Worm (Caenorhabditis elegans) whole organism, young adult: ENCODE results near the gene acdh-12.

Experiments used
- F23B12.7 ChIP-seq: sonication (generic microtip); optimal IDR thresholded peaks from 2 replicates; lab custom pipeline; 2017; ENCODE audit warnings: missing genetic modification characterization, mild to moderate bottlenecking, missing compliant biosample characterization, antibody characterized with exemption, moderate library complexity; ENCODE audit not compliant: insufficient read depth
- F49E8.2 ChIP-seq: sonication (generic microtip); optimal IDR thresholded peaks from 3 replicates; lab custom pipeline; 2017; ENCODE audit warnings: missing genetic modification characterization, mild to moderate bottlenecking, missing compliant biosample characterization, antibody characterized with exemption, moderate library complexity; ENCODE audit not compliant: insufficient read depth
- F52B5.7 ChIP-seq: sonication (generic microtip); optimal IDR thresholded peaks from 2 replicates; lab custom pipeline; 2016; ENCODE audit warnings: mild to moderate bottlenecking, missing genetic modification characterization, missing compliant biosample characterization
- F57C9.4 ChIP-seq: sonication (generic microtip); optimal IDR thresholded peaks from 2 replicates; lab custom pipeline; 2017; ENCODE audit warnings: mild to moderate bottlenecking, missing genetic modification characterization, missing compliant biosample characterization
- K11D2.4 ChIP-seq: fragments of 200-800 bp; sonication (Bioruptor generic); IDR thresholded peaks from 2 replicates; pipeline ENCODE4 v1.3.6; 2022; ENCODE audit warnings: missing genetic modification reagents, missing genetic modification characterization, missing compliant biosample characterization
- Y56A3A.18 ChIP-seq: fragments of 200-800 bp; sonication (Bioruptor generic); IDR thresholded peaks from 2 replicates; pipeline ENCODE4 v1.3.6; 2022; ENCODE audit warnings: missing genetic modification reagents, missing genetic modification characterization, missing compliant biosample characterization
- akir-1 ChIP-seq: fragments of 200-800 bp; sonication (Bioruptor generic); optimal IDR thresholded peaks from 2 replicates; lab custom pipeline; 2018; ENCODE audit warnings: mild to moderate bottlenecking, missing genetic modification characterization, moderate library complexity, missing compliant biosample characterization
- atf-7 ChIP-seq: sonication (generic microtip); optimal IDR thresholded peaks from 2 replicates; lab custom pipeline; 2017; ENCODE audit warnings: mild to moderate bottlenecking, missing genetic modification characterization, missing compliant biosample characterization
- ccch-3 ChIP-seq: fragments of 200-800 bp; sonication (Bioruptor generic); optimal IDR thresholded peaks from 2 replicates; lab custom pipeline; 2018; ENCODE audit warnings: mild to moderate bottlenecking, missing genetic modification characterization, missing compliant biosample characterization
- ceh-40 ChIP-seq: fragments of 200-800 bp; sonication (Bioruptor generic); IDR thresholded peaks from 2 replicates; pipeline ENCODE4 v1.3.6; 2022; ENCODE audit warnings: missing genetic modification characterization, missing compliant biosample characterization
- ceh-79 ChIP-seq: sonication (generic microtip); optimal IDR thresholded peaks from 2 replicates; lab custom pipeline; 2017; ENCODE audit warnings: mild to moderate bottlenecking, missing genetic modification characterization, missing compliant biosample characterization
- chd-7 ChIP-seq: sonication (generic microtip); optimal IDR thresholded peaks from 2 replicates; lab custom pipeline; 2016; ENCODE audit warnings: mild to moderate bottlenecking, missing genetic modification characterization, moderate library complexity, missing compliant biosample characterization
- dpl-1 ChIP-seq: fragments of 150-350 bp; optimal IDR thresholded peaks from 2 replicates; lab custom pipeline; 2014; ENCODE audit warnings: missing biosample characterization, missing genetic modification reagents, missing genetic modification characterization
- egl-44 ChIP-seq: fragments of 200-800 bp; sonication (Bioruptor generic); IDR thresholded peaks from 2 replicates; pipeline ENCODE4 v1.3.6; 2022; ENCODE audit warnings: missing genetic modification reagents, missing genetic modification characterization, missing compliant biosample characterization
- egrh-3 ChIP-seq: fragments of 200-800 bp; sonication (Bioruptor generic); IDR thresholded peaks from 2 replicates; pipeline ENCODE4 v1.3.6; 2022; ENCODE audit warnings: missing genetic modification reagents, missing genetic modification characterization, missing compliant biosample characterization
- fkh-3 ChIP-seq: sonication (generic microtip); optimal IDR thresholded peaks from 2 replicates; lab custom pipeline; 2016; ENCODE audit warnings: mild to moderate bottlenecking, missing genetic modification characterization, missing compliant biosample characterization
- gei-17 ChIP-seq: fragments of 200-800 bp; sonication (Bioruptor generic); optimal IDR thresholded peaks from 2 replicates; lab custom pipeline; 2018; ENCODE audit warnings: mild to moderate bottlenecking, missing genetic modification characterization, missing compliant biosample characterization
- him-1 ChIP-seq: sonication (generic microtip); optimal IDR thresholded peaks from 2 replicates; lab custom pipeline; 2016; ENCODE audit warnings: missing genotype, missing genetic modification reagents, missing genetic modification characterization, missing compliant biosample characterization
- hlh-12 ChIP-seq: sonication (generic microtip); optimal IDR thresholded peaks from 2 replicates; lab custom pipeline; 2016; ENCODE audit warnings: missing genetic modification characterization, missing compliant biosample characterization
- hmg-1.2 ChIP-seq: fragments of 200-800 bp; sonication (Bioruptor generic); IDR thresholded peaks from 2 replicates; pipeline ENCODE4 v1.3.6; 2022; ENCODE audit warnings: missing genetic modification reagents, missing genetic modification characterization, missing compliant biosample characterization
- hsf-1 ChIP-seq: fragments of 200-800 bp; sonication (Bioruptor generic); IDR thresholded peaks from 2 replicates; pipeline ENCODE4 v1.3.6; 2022; ENCODE audit warnings: missing genetic modification reagents, missing genetic modification characterization, missing compliant biosample characterization
- lag-1 ChIP-seq: fragments of 200-800 bp; sonication (Bioruptor generic); IDR thresholded peaks from 2 replicates; pipeline ENCODE4 v1.3.6; 2022; ENCODE audit warnings: missing genetic modification reagents, missing genetic modification characterization, missing compliant biosample characterization
- let-526 ChIP-seq: fragments of 200-800 bp; sonication (Bioruptor generic); IDR thresholded peaks from 2 replicates; pipeline ENCODE4 v1.3.6; 2022; ENCODE audit warnings: missing genetic modification reagents, missing genetic modification characterization, missing compliant biosample characterization
- lin-54 ChIP-seq: fragments of 200-800 bp; sonication (Bioruptor generic); optimal IDR thresholded peaks from 2 replicates; lab custom pipeline; 2018; ENCODE audit warnings: mild to moderate bottlenecking, missing genetic modification characterization, missing compliant biosample characterization
- lsy-27 ChIP-seq: sonication (generic microtip); optimal IDR thresholded peaks from 2 replicates; lab custom pipeline; 2017; ENCODE audit warnings: missing genetic modification characterization, mild to moderate bottlenecking, missing compliant biosample characterization, antibody characterized with exemption, missing genotype, borderline replicate concordance; ENCODE audit not compliant: insufficient read depth
- madf-3 ChIP-seq: fragments of 200-800 bp; sonication (Bioruptor generic); IDR thresholded peaks from 2 replicates; pipeline ENCODE4 v1.3.6; 2022; ENCODE audit warnings: missing genetic modification reagents, missing genetic modification characterization, missing compliant biosample characterization
- mel-28 ChIP-seq: sonication (generic microtip); optimal IDR thresholded peaks from 2 replicates; lab custom pipeline; 2016; ENCODE audit warnings: borderline replicate concordance, mild to moderate bottlenecking, missing genetic modification characterization, missing compliant biosample characterization
- mxl-1 ChIP-seq: sonication (generic microtip); optimal IDR thresholded peaks from 2 replicates; lab custom pipeline; 2016; ENCODE audit warnings: missing genetic modification characterization, missing compliant biosample characterization
- nfya-1 ChIP-seq: sonication (generic microtip); optimal IDR thresholded peaks from 2 replicates; lab custom pipeline; 2017; ENCODE audit warnings: antibody characterized with exemption, missing compliant biosample characterization, missing genetic modification characterization, borderline replicate concordance; ENCODE audit not compliant: insufficient read depth
- nfyb-1 ChIP-seq: fragments of 200-800 bp; sonication (Bioruptor generic); IDR thresholded peaks from 2 replicates; pipeline ENCODE4 v1.3.6; 2022; ENCODE audit warnings: missing genetic modification reagents, missing genetic modification characterization, missing compliant biosample characterization
- nhr-120 ChIP-seq: fragments of 200-800 bp; sonication (Bioruptor generic); IDR thresholded peaks from 2 replicates; pipeline ENCODE4 v1.3.6; 2022; ENCODE audit warnings: missing genetic modification characterization, missing compliant biosample characterization
- repo-1 ChIP-seq: sonication (generic microtip); optimal IDR thresholded peaks from 2 replicates; lab custom pipeline; 2017; ENCODE audit warnings: mild to moderate bottlenecking, missing genetic modification characterization, missing compliant biosample characterization
- rpc-1 ChIP-seq, 2 experiments: fragments of 150-350 bp in 1 of 2; sonication (generic microtip) in 1 of 2; optimal IDR thresholded peaks; 2 replicates each; lab custom pipeline; 2014 to 2018; ENCODE audit warnings: missing biosample characterization in 1 of 2, missing genetic modification characterization in 1 of 2, missing genetic modification reagents in 1 of 2, missing genotype in 1 of 2
- sdz-38 ChIP-seq: sonication (generic microtip); optimal IDR thresholded peaks from 2 replicates; lab custom pipeline; 2016; ENCODE audit warnings: missing genotype, missing genetic modification characterization, missing compliant biosample characterization
- sea-2 ChIP-seq: fragments of 200-800 bp; sonication (Bioruptor generic); IDR thresholded peaks from 2 replicates; pipeline ENCODE4 v1.3.6; 2022; ENCODE audit warnings: missing genetic modification characterization, missing compliant biosample characterization
- snpc-4 ChIP-seq, 5 experiments: fragments of 150-350 bp in 1 of 5; sonication (generic microtip) in 4 of 5; optimal IDR thresholded peaks; 2 replicates each; lab custom pipeline; 2014 to 2018; ENCODE audit warnings: missing genetic modification characterization in 5 of 5, missing biosample characterization in 3 of 5, antibody characterized with exemption in 2 of 5, mild to moderate bottlenecking in 2 of 5, missing compliant biosample characterization in 2 of 5, missing genotype in 2 of 5, moderate library complexity in 2 of 5, missing genetic modification reagents in 1 of 5
- sptf-2 ChIP-seq: fragments of 200-800 bp; sonication (Bioruptor generic); optimal IDR thresholded peaks from 2 replicates; lab custom pipeline; 2018; ENCODE audit warnings: mild to moderate bottlenecking, missing genetic modification characterization, missing compliant biosample characterization
- tbx-9 ChIP-seq: sonication (generic microtip); optimal IDR thresholded peaks from 2 replicates; lab custom pipeline; 2016; ENCODE audit warnings: borderline replicate concordance, missing genetic modification characterization, inconsistent platforms, missing compliant biosample characterization
- tlf-1 ChIP-seq: fragments of 200-800 bp; sonication (Bioruptor generic); optimal IDR thresholded peaks from 2 replicates; lab custom pipeline; 2018; ENCODE audit warnings: mild to moderate bottlenecking, missing genetic modification characterization, missing compliant biosample characterization
- ztf-22 ChIP-seq: fragments of 200-800 bp; sonication (Bioruptor generic); optimal IDR thresholded peaks from 2 replicates; lab custom pipeline; 2018; ENCODE audit warnings: mild to moderate bottlenecking, missing genetic modification characterization, moderate library complexity, missing compliant biosample characterization
- ztf-3 ChIP-seq: fragments of 200-800 bp; sonication (Bioruptor generic); optimal IDR thresholded peaks from 2 replicates; lab custom pipeline; 2018; ENCODE audit warnings: mild to moderate bottlenecking, missing genetic modification characterization, missing compliant biosample characterization

The acdh-12 gene

DNA sequence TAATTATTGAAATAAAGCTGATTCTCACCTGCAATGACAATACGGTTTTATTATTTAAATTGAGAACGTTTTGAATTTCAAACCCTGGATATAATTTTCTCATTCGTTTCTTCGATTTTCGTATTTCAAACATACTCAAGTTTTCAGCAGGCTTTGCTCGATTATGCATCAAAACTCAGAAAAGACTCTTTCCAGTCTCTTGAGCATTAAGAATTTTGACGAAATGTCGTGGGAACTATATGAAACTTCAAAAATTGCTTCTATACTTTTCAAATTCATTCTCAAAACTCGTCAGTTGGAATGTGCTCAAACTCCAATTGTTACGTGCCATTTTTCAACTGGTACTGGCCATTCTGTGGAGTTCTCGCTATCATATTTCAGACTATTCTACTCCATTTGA, 9.9 kb upstream of the acdh-12 start, which contains the start of gene srd-59:
srd-59 (plus strand) TSS at position 301 of the 400 bp plus-strand sequence.
- TF ChIP-seq rpc-1 (optimal IDR thresholded peaks at IDR 0.05; lab: Kevin White, UChicago) (no peak), rpc-1 (tag; optimal IDR thresholded peaks at IDR 0.05; lab: Kevin White, UChicago) (no peak), gei-17 (GFP tag; lab: Kevin White, UChicago) (no peak), tlf-1 (GFP tag; lab: Kevin White, UChicago) (no peak), nfya-1 (tag; lab: Kevin White, UChicago) (no peak), ccch-3 (no peak), F23B12.7 (tag; lab: Kevin White, UChicago) (no peak), sptf-2 (GFP tag; lab: Kevin White, UChicago) (no peak), sea-2 (GFP tag; lab: Robert Waterston, UW) (no peak), ceh-79 (no peak), ztf-22 (no peak), repo-1 (tag; lab: Kevin White, UChicago) (no peak)

DNA sequence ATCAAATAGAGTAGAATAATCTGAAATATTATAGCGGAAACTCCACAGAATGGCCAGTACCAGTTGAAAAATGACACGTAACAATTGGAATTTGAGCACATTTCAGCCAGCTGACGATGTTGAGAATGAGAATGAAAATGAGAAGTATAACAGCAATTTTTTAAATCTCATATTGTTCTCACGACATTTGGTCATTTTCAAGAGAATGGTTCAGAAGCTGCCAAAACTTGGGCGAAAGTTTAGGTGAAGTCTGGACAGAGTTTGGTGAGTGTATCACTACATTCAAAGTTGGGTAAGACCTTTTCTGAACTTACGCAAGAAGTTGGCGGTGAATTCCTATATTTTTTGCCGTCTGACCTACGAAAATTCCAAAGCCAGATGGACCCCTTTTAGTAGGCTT, 9.5 kb upstream of the acdh-12 start, which contains the start of gene srd-58:
srd-58 (minus strand) TSS at position 101 of the 400 bp plus-strand sequence.
- no peak for TF ChIP-seq egl-44 (GFP tag; lab: Robert Waterston, UW)
- no peak for TF ChIP-seq F57C9.4
- TF ChIP-seq sea-2 (GFP tag; lab: Robert Waterston, UW), result no peak
- TF ChIP-seq mel-28 (tag; lab: Kevin White, UChicago), result no peak
- TF ChIP-seq let-526, result no peak
- TF ChIP-seq F52B5.7 (tag; lab: Kevin White, UChicago), result no peak
- TF ChIP-seq repo-1 (tag; lab: Kevin White, UChicago), result no peak
- TF ChIP-seq K11D2.4 (GFP tag; lab: Robert Waterston, UW), result no peak
- TF ChIP-seq akir-1 (GFP tag; lab: Kevin White, UChicago), result no peak
- TF ChIP-seq nhr-120 (GFP tag; lab: Robert Waterston, UW), result no peak
- no peak for TF ChIP-seq ccch-3
- no peak for TF ChIP-seq F49E8.2 (tag; lab: Kevin White, UChicago)
- no peak for TF ChIP-seq madf-3
- no peak for TF ChIP-seq atf-7 (tag; lab: Kevin White, UChicago)
- no peak for TF ChIP-seq hmg-1.2 (GFP tag; lab: Robert Waterston, UW)
- TF ChIP-seq lsy-27, result no peak
- TF ChIP-seq hlh-12 (tag; lab: Kevin White, UChicago), result no peak
- TF ChIP-seq lin-54 (GFP tag; lab: Kevin White, UChicago), result no peak
- TF ChIP-seq lag-1, result no peak

DNA sequence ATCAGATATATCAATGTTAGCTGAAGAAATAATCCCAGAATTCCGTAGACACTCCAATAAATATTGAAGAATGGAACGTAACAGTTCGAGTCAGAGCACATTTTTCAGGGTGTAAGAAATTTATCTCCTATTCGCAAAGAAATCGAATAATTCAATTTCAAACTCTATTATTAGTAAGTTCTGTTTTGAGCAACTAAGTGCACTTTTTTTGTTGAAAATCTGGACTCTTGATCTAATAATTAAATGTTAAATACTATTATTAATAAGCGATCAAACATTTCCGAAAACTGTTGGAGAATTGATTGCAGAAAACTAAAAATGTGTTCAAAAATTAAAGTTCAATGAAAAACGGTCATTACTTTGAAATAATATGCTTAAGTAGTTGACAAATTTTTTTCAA, 7.7 kb upstream of the acdh-12 start, which contains the start of gene srd-56:
srd-56 (minus strand) TSS at position 101 of the 400 bp plus-strand sequence.
- TF ChIP-seq tbx-9 (tag; lab: Kevin White, UChicago) (no peak), Y56A3A.18 (GFP tag; lab: Robert Waterston, UW) (no peak)

DNA sequence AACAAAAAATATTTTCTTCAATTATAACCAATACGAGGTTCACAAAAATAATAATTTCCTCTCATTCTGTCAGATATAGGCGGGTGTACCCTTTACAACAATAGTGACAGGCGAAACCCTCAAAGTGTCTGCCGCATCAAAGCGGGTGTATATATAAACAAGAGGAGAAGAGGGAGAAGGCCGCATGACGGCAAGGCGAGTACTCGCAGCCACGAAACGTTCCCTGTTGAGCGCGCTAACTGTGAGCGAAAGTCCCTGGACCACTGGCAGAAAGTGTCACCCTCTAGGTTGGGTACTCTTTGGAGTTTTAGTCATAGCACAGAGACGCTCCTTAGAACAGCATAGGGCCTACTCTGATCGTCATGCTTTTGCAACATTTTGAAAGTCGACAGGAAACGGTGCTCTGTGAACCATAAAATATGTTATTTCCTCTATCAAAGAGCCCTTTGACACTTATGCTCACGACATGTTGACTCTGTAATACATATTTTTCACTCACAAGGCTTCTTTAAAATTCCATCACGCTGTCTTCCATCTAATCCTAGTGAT, 4.7 kb upstream of the acdh-12 start, which contains the start of gene pcrg-1:
pcrg-1 (plus strand) TSS at position 499 of the 549 bp plus-strand sequence.
- peak; percentile 86 for TF ChIP-seq ceh-40 (GFP tag; lab: Robert Waterston, UW)
- TF ChIP-seq chd-7 (tag; lab: Kevin White, UChicago), result peak; percentile 93
- peak; percentile 76 for TF ChIP-seq F49E8.2 (tag; lab: Kevin White, UChicago)
- TF ChIP-seq ztf-3 (GFP tag; lab: Kevin White, UChicago), result peak; percentile 20
- TF ChIP-seq sdz-38 (tag; lab: Kevin White, UChicago), result peak; percentile 28
- TF ChIP-seq lsy-27, result peak; percentile 50
- TF ChIP-seq him-1 (tag; lab: Kevin White, UChicago), result peak; percentile 63
- TF ChIP-seq F23B12.7 (tag; lab: Kevin White, UChicago), result peak; percentile 26
- no peak for TF ChIP-seq mel-28 (tag; lab: Kevin White, UChicago)
- TF ChIP-seq egl-44 (GFP tag; lab: Robert Waterston, UW), result peak; percentile 80; the same call in 1 of the 2 replicates
- peak; percentile 58; the same call in 1 of the 2 replicates for TF ChIP-seq egrh-3
- peak; percentile 68 for TF ChIP-seq fkh-3 (tag; lab: Kevin White, UChicago)
- TF ChIP-seq let-526, result peak; percentile 54; the same call in 1 of the 2 replicates
- TF ChIP-seq dpl-1 (GFP tag; lab: Kevin White, UChicago), result no peak
- peak; percentile 65 for TF ChIP-seq hsf-1
- peak; percentile 84 for TF ChIP-seq nfyb-1 (GFP tag; lab: Robert Waterston, UW)
- TF ChIP-seq mxl-1, result peak; percentile 80
- peak; percentile 96 for TF ChIP-seq snpc-4 (GFP tag; optimal IDR thresholded peaks at IDR 0.05; lab: Kevin White, UChicago)
- peak; percentile 97 to 99 (median 98) for TF ChIP-seq snpc-4 (tag; optimal IDR thresholded peaks at IDR 0.05; lab: Kevin White, UChicago)
